Fruit fly (Drosophila melanogaster): ENCODE measurements around the gene CBP.
A peak's percentile ranks its signal among the peaks of the same experiment; 100 is the strongest.

Gene CBP

DNA sequence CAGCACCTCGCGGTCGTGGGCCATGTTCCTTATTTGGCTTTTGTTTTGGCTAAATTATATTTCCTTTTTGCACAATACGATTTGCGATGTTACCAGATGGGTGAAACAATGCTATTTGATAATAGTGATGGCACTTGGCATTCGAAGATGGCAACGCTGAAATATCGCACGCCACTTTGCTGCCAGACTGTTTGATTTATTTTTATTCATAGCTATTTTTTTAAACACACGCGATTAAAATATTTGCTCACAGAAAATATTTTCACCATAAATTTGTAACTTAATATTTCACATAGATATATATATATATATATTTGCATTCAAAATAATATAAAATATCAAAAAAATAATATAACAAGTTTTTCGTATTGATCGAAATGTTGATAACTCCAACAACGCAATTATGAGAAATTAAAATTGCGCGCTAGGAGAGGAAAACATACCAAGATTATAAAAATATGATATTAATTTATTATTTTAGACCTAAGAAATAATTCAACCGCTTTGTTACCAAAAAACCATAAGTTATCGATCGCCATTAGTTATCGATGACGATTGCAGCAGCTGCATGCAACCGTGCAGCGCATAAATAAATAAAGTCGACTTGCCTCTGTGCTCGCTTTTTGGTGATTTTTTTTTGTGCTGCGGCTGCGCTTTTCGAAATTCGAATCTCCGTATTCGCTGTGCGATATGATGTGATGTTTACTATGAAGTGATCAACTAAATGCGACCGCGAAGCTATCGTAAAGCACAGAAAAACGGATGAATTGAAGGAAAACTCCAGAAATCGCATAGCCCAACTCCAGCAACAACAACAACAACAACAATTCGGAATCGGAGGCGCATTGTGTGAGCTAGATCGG, 13.3 kb upstream of the CBP start, which contains the start of the genes Atg5 and Dok:
Gene Atg5, minus strand, starts transcription at position 122 of the 863 bp plus-strand sequence.
Gene Dok, plus strand, starts transcription at position 566 of the 863 bp plus-strand sequence.
- no peak for TF ChIP-seq kay (GFP tag; ENCODE audit: borderline replicate concordance)
- no peak for TF ChIP-seq CG12768 (GFP tag; optimal IDR thresholded peaks at IDR 0.05)
- TF ChIP-seq toe (GFP tag; optimal IDR thresholded peaks at IDR 0.05), result peak; percentile 19
- peak; percentile 44 for TF ChIP-seq CG14711 (tag; optimal IDR thresholded peaks at IDR 0.05)
- TF ChIP-seq tj (GFP tag; optimal IDR thresholded peaks at IDR 0.05), result peak; percentile 69
- peak; percentile 3 for TF ChIP-seq Crg-1 (GFP tag; optimal IDR thresholded peaks at IDR 0.05)
- peak; percentile 36 for TF ChIP-seq CG1620 (GFP tag; optimal IDR thresholded peaks at IDR 0.05)
- TF ChIP-seq cic (GFP tag; optimal IDR thresholded peaks at IDR 0.05), result no peak
- TF ChIP-seq Hr96 (GFP tag; optimal IDR thresholded peaks at IDR 0.05), result no peak
- no peak for TF ChIP-seq CG5204 (GFP tag; optimal IDR thresholded peaks at IDR 0.05)
- TF ChIP-seq CG7045 (GFP tag; optimal IDR thresholded peaks at IDR 0.05), result no peak
- TF ChIP-seq CG7101 (tag; optimal IDR thresholded peaks at IDR 0.05), result peak; percentile 2

DNA sequence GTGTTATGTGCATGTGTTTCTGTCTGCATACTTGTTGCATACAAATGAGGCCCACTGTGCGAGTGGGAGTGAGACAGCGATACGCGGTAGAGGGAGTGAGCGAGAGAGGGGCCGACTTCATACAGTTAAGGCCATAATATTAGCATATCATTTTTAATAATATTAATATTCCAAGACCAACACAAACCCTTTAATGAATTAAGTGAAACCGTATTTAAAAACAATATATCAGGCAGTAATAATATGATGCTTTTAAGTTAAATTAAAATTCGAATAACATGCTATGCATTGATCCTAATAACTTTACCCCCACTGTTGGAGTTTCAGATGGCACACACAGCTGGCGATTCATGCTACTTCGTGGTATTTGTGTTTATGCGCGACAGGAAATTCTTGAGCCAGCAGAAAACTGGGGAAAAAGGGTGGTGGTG, 12.3 kb upstream of the CBP start:
- TF ChIP-seq CG12768 (GFP tag; optimal IDR thresholded peaks at IDR 0.05) (peak; percentile 34), tj (GFP tag; optimal IDR thresholded peaks at IDR 0.05) (peak; percentile 93), cnc (optimal IDR thresholded peaks at IDR 0.05) (no peak), cic (GFP tag; optimal IDR thresholded peaks at IDR 0.05) (no peak), CG1620 (GFP tag; optimal IDR thresholded peaks at IDR 0.05) (peak; percentile 58), toe (GFP tag; optimal IDR thresholded peaks at IDR 0.05) (peak; percentile 34), bab1 (GFP tag; optimal IDR thresholded peaks at IDR 0.05) (peak; percentile 98), Hr96 (GFP tag; optimal IDR thresholded peaks at IDR 0.05) (peak; percentile 67), CG14711 (tag; optimal IDR thresholded peaks at IDR 0.05) (peak; percentile 89), CG33017 (tag; optimal IDR thresholded peaks at IDR 0.05) (peak; percentile 88), Crg-1 (GFP tag; optimal IDR thresholded peaks at IDR 0.05) (peak; percentile 51), CG5204 (GFP tag; optimal IDR thresholded peaks at IDR 0.05) (peak; percentile 47), CG7101 (tag; optimal IDR thresholded peaks at IDR 0.05) (peak; percentile 93), kay (GFP tag; ENCODE audit: borderline replicate concordance) (no peak), ovo (GFP tag; optimal IDR thresholded peaks at IDR 0.05) (peak; percentile 2), Mnt (GFP tag; optimal IDR thresholded peaks at IDR 0.05) (peak; percentile 49), pad (GFP tag; optimal IDR thresholded peaks at IDR 0.05) (peak; percentile 75), CG7045 (GFP tag; optimal IDR thresholded peaks at IDR 0.05) (peak; percentile 72), Clk (GFP tag; optimal IDR thresholded peaks at IDR 0.05) (peak; percentile 6), CG11617 (GFP tag; optimal IDR thresholded peaks at IDR 0.05) (peak; percentile 77)

DNA sequence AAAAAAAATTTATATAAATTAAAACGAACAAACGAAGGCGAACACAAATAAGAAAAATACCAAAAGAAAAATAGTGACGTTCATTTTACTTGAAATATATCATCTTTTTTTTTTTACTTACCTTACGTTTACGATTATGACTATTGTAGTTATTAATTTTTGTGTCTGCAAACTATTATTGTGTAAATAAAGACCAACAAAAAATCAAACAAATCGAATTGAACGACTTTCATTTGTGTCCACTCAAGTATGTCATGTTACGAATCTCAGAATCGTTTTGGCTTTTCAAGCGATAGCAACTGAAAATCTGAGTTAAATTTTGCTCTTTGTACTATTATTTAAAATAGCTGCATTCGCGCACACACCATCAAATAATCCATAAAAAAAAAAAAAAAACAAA, 8.4 kb upstream of the CBP start, which contains the start of gene Acsf3:
Gene Acsf3, plus strand, starts transcription at position 301 of the 400 bp plus-strand sequence.
- TF ChIP-seq Clk (GFP tag; optimal IDR thresholded peaks at IDR 0.05) (no peak), tj (GFP tag; optimal IDR thresholded peaks at IDR 0.05) (no peak), toe (GFP tag; optimal IDR thresholded peaks at IDR 0.05) (no peak), kay (GFP tag; ENCODE audit: borderline replicate concordance) (no peak), cic (GFP tag; optimal IDR thresholded peaks at IDR 0.05) (no peak), CG11617 (GFP tag; optimal IDR thresholded peaks at IDR 0.05) (no peak)

DNA sequence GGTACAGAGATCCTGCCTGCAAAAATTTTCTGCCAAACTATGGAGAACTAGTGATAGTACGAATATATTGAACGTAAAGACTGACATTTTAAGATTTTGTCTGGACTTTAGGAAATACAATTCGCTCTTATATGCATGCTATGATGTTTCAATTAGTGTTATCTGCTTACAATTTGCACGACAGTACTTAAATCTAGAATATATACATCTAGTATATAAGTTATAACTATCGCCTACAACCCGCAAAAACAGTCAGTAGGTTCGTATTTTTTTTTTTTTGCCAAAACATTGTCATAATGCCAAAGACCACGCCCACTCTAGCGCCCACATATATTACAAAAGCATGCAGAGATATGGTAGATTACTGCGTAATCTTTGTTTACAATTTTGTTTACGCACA, 5.1 kb upstream of the CBP start, which contains the start of gene CG42780:
Gene CG42780, minus strand, starts transcription at position 101 of the 400 bp plus-strand sequence.
- TF ChIP-seq toe (GFP tag; optimal IDR thresholded peaks at IDR 0.05) (no peak), Crg-1 (GFP tag; optimal IDR thresholded peaks at IDR 0.05) (no peak), CG12768 (GFP tag; optimal IDR thresholded peaks at IDR 0.05) (no peak), CG11617 (GFP tag; optimal IDR thresholded peaks at IDR 0.05) (no peak), Clk (GFP tag; optimal IDR thresholded peaks at IDR 0.05) (no peak), kay (GFP tag; ENCODE audit: borderline replicate concordance) (no peak), CG7045 (GFP tag; optimal IDR thresholded peaks at IDR 0.05) (no peak), CG7101 (tag; optimal IDR thresholded peaks at IDR 0.05) (no peak), CG5204 (GFP tag; optimal IDR thresholded peaks at IDR 0.05) (no peak), Hr96 (GFP tag; optimal IDR thresholded peaks at IDR 0.05) (no peak), tj (GFP tag; optimal IDR thresholded peaks at IDR 0.05) (no peak), cic (GFP tag; optimal IDR thresholded peaks at IDR 0.05) (no peak), Mnt (GFP tag; optimal IDR thresholded peaks at IDR 0.05) (no peak), bab1 (GFP tag; optimal IDR thresholded peaks at IDR 0.05) (no peak), CG1620 (GFP tag; optimal IDR thresholded peaks at IDR 0.05) (no peak), ovo (GFP tag; optimal IDR thresholded peaks at IDR 0.05) (no peak), cnc (optimal IDR thresholded peaks at IDR 0.05) (no peak), CG33017 (tag; optimal IDR thresholded peaks at IDR 0.05) (no peak), CG14711 (tag; optimal IDR thresholded peaks at IDR 0.05) (no peak), pad (GFP tag; optimal IDR thresholded peaks at IDR 0.05) (no peak)

DNA sequence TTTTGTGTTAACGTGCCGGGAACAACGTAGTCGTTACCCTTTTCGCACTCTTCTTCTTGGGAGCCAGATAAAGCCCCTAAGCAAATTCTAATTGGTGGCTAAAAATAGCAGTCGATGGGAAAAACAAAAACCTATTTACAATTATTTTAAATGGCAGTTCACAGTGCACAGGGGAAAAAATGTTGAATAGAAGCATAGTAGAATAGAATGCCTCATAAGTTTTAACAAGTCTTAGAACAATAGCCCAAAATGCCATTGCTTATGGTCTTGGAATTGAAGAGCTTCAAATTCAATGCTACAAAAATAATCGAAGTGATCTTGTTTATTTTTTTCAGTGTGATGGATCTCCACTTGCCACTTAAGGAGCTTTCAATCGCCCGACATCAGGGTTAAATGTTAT, 4.7 kb upstream of the CBP start:
- TF ChIP-seq CG5204 (GFP tag; optimal IDR thresholded peaks at IDR 0.05), result no peak
- TF ChIP-seq CG1620 (GFP tag; optimal IDR thresholded peaks at IDR 0.05), result no peak
- TF ChIP-seq ovo (GFP tag; optimal IDR thresholded peaks at IDR 0.05), result no peak
- TF ChIP-seq CG12768 (GFP tag; optimal IDR thresholded peaks at IDR 0.05), result no peak
- TF ChIP-seq CG7045 (GFP tag; optimal IDR thresholded peaks at IDR 0.05), result no peak
- no peak for TF ChIP-seq Clk (GFP tag; optimal IDR thresholded peaks at IDR 0.05)
- TF ChIP-seq CG11617 (GFP tag; optimal IDR thresholded peaks at IDR 0.05), result no peak
- no peak for TF ChIP-seq Mnt (GFP tag; optimal IDR thresholded peaks at IDR 0.05)
- TF ChIP-seq CG14711 (tag; optimal IDR thresholded peaks at IDR 0.05), result no peak
- TF ChIP-seq Hr96 (GFP tag; optimal IDR thresholded peaks at IDR 0.05), result no peak
- no peak for TF ChIP-seq cic (GFP tag; optimal IDR thresholded peaks at IDR 0.05)
- no peak for TF ChIP-seq tj (GFP tag; optimal IDR thresholded peaks at IDR 0.05)
- no peak for TF ChIP-seq pad (GFP tag; optimal IDR thresholded peaks at IDR 0.05)
